Worm (Caenorhabditis elegans): ENCODE measurements around the gene aat-7.

ce11 chrII:1376795-1377194, 9.9 kb upstream of the aat-7 start:
- TF ChIP-seq him-1 (tag; optimal IDR thresholded peaks at IDR 0.05) (no peak), dao-5 (tag; optimal IDR thresholded peaks at IDR 0.05) (no peak)
